Fruit fly (Drosophila melanogaster) whole organism, embryonic: ENCODE results near the gene lap.

ENCODE experiments used
- ATbp ChIP-seq: fragments of 200-800 bp; sonication (Bioruptor generic); optimal IDR thresholded peaks from 2 replicates; lab custom pipeline; 2017; ENCODE audit warnings: missing biosample characterization, mild to moderate bottlenecking, missing genetic modification characterization, missing genetic modification reagents
- BEAF-32 ChIP-seq: fragments of 200-800 bp; sonication (Bioruptor generic); optimal IDR thresholded peaks from 3 replicates; lab custom pipeline; 2017; ENCODE audit warnings: missing biosample characterization, missing genetic modification characterization, mild to moderate bottlenecking, moderate library complexity, missing genetic modification reagents
- CG10366 ChIP-seq: fragments of 200-800 bp; sonication (Bioruptor generic); IDR thresholded peaks from 2 replicates; pipeline ENCODE4 v1.3.6; 2022; ENCODE audit warnings: missing biosample characterization, missing genetic modification characterization
- CG10543 ChIP-seq: fragments of 200-800 bp; sonication (Bioruptor generic); optimal IDR thresholded peaks from 3 replicates; lab custom pipeline; 2017; ENCODE audit warnings: missing biosample characterization, mild to moderate bottlenecking, missing genetic modification characterization, moderate library complexity
- CG10565 ChIP-seq: fragments of 200-800 bp; sonication (Bioruptor generic); optimal IDR thresholded peaks from 3 replicates; lab custom pipeline; 2016; ENCODE audit warnings: missing biosample characterization, mild to moderate bottlenecking, missing genetic modification characterization
- CG11093 ChIP-seq: fragments of 200-800 bp; sonication (Bioruptor generic); IDR thresholded peaks from 3 replicates; pipeline ENCODE4 v1.3.6; 2022; ENCODE audit warnings: missing biosample characterization, missing genetic modification characterization
- CG12769 ChIP-seq: fragments of 200-800 bp; sonication (Bioruptor generic); optimal IDR thresholded peaks from 2 replicates; lab custom pipeline; 2019; ENCODE audit warnings: missing biosample characterization, mild to moderate bottlenecking, missing genetic modification characterization, moderate library complexity
- CG13287 ChIP-seq: fragments of 200-800 bp; sonication (Bioruptor generic); IDR thresholded peaks from 2 replicates; pipeline ENCODE4 v1.3.6; 2022; ENCODE audit warnings: missing biosample characterization, missing genetic modification characterization; ENCODE audit not compliant: partially characterized antibody
- CG13624 ChIP-seq: fragments of 200-800 bp; sonication (Bioruptor generic); optimal IDR thresholded peaks from 2 replicates; lab custom pipeline; 2016; ENCODE audit warnings: missing biosample characterization, missing genetic modification characterization
- CG16815 ChIP-seq: fragments of 200-800 bp; sonication (Bioruptor generic); optimal IDR thresholded peaks from 3 replicates; lab custom pipeline; 2017; ENCODE audit warnings: missing biosample characterization, mild to moderate bottlenecking, missing genetic modification characterization
- CG18599 ChIP-seq: fragments of 200-800 bp; sonication (Bioruptor generic); optimal IDR thresholded peaks from 3 replicates; lab custom pipeline; 2017; ENCODE audit warnings: missing biosample characterization, missing genetic modification characterization, mild to moderate bottlenecking, moderate library complexity, missing genetic modification reagents
- CG18619 ChIP-seq: fragments of 200-800 bp; sonication (Bioruptor generic); optimal IDR thresholded peaks from 3 replicates; lab custom pipeline; 2017; ENCODE audit warnings: missing biosample characterization, mild to moderate bottlenecking, missing genetic modification characterization
- CG3065 ChIP-seq: fragments of 200-800 bp; sonication (Bioruptor generic); optimal IDR thresholded peaks from 2 replicates; lab custom pipeline; 2016; ENCODE audit warnings: missing biosample characterization, missing genetic modification characterization
- CG31365 ChIP-seq: fragments of 200-800 bp; sonication (Bioruptor generic); optimal IDR thresholded peaks from 2 replicates; lab custom pipeline; 2018; ENCODE audit warnings: missing biosample characterization, mild to moderate bottlenecking, missing genetic modification characterization
- CG4820 ChIP-seq: fragments of 200-800 bp; sonication (Bioruptor generic); optimal IDR thresholded peaks from 3 replicates; lab custom pipeline; 2016; ENCODE audit warnings: missing biosample characterization, missing genetic modification characterization
- CG6175 ChIP-seq: fragments of 200-800 bp; sonication (Bioruptor generic); IDR thresholded peaks from 3 replicates; pipeline ENCODE4 v1.3.6; 2022; ENCODE audit warnings: missing biosample characterization, missing genetic modification characterization
- CG6654 ChIP-seq: fragments of 200-800 bp; sonication (Bioruptor generic); optimal IDR thresholded peaks from 2 replicates; lab custom pipeline; 2017; ENCODE audit warnings: missing biosample characterization, mild to moderate bottlenecking, missing genetic modification characterization
- CG7372 ChIP-seq: fragments of 200-800 bp; sonication (Bioruptor generic); IDR thresholded peaks from 2 replicates; pipeline ENCODE4 v1.3.6; 2022; ENCODE audit warnings: missing biosample characterization, missing genetic modification characterization
- CG7987 ChIP-seq: fragments of 200-800 bp; sonication (Bioruptor generic); optimal IDR thresholded peaks from 2 replicates; lab custom pipeline; 2018; ENCODE audit warnings: missing biosample characterization, mild to moderate bottlenecking, missing genetic modification characterization, moderate library complexity
- CG8290 ChIP-seq, 3 experiments: fragments of 200-800 bp; sonication (Bioruptor generic); optimal IDR thresholded peaks; 2 replicates each; lab custom pipeline; 2016 to 2019; ENCODE audit warnings: missing biosample characterization in 3 of 3, missing genetic modification characterization in 3 of 3, mild to moderate bottlenecking in 2 of 3, moderate library complexity in 1 of 3
- Dbx ChIP-seq: fragments of 200-800 bp; sonication (Bioruptor generic); IDR thresholded peaks from 3 replicates; pipeline ENCODE4 v1.3.6; 2022; ENCODE audit warnings: missing biosample characterization, missing genetic modification characterization
- Deaf1 ChIP-seq: fragments of 200-800 bp; optimal IDR thresholded peaks from 3 replicates; lab custom pipeline; 2019; ENCODE audit warnings: missing biosample characterization, mild to moderate bottlenecking, missing genetic modification characterization, moderate library complexity
- HHEX ChIP-seq: fragments of 200-800 bp; sonication (Bioruptor generic); optimal IDR thresholded peaks from 3 replicates; lab custom pipeline; 2017; ENCODE audit warnings: missing biosample characterization, mild to moderate bottlenecking, missing genetic modification characterization, missing genetic modification reagents
- HLH3B ChIP-seq: fragments of 200-800 bp; sonication (Bioruptor generic); IDR thresholded peaks from 2 replicates; pipeline ENCODE4 v1.3.6; 2022; ENCODE audit warnings: missing biosample characterization, missing genetic modification characterization
- Lpt ChIP-seq: fragments of >200 bp; optimal IDR thresholded peaks from 2 replicates; lab custom pipeline; 2018; ENCODE audit warnings: missing biosample characterization, missing genetic modification characterization
- MESR4 ChIP-seq: fragments of 200-800 bp; sonication (Bioruptor generic); optimal IDR thresholded peaks from 2 replicates; lab custom pipeline; 2018; ENCODE audit warnings: missing biosample characterization, mild to moderate bottlenecking, missing genetic modification characterization, moderate library complexity
- NfI ChIP-seq: fragments of 200-800 bp; sonication (Bioruptor generic); optimal IDR thresholded peaks from 3 replicates; lab custom pipeline; 2018; ENCODE audit warnings: missing biosample characterization, mild to moderate bottlenecking, missing genetic modification characterization, moderate library complexity
- Trl ChIP-seq, 3 experiments: fragments of >200 bp in 2 of 3; fragments of 200-800 bp in 1 of 3; sonication (Bioruptor generic) in 1 of 3; optimal IDR thresholded peaks; 2 replicates in 1 of 3; 3 replicates in 2 of 3; lab custom pipeline; 2016 to 2017; ENCODE audit warnings: missing biosample characterization in 1 of 3, missing genetic modification characterization in 1 of 3
- abd-A ChIP-seq: fragments of 200-800 bp; sonication (Bioruptor generic); optimal IDR thresholded peaks from 3 replicates; lab custom pipeline; 2019; ENCODE audit warnings: missing biosample characterization, mild to moderate bottlenecking, missing genetic modification characterization, moderate library complexity
- amos ChIP-seq: fragments of 200-800 bp; sonication (Bioruptor generic); IDR thresholded peaks from 2 replicates; pipeline ENCODE4 v1.3.6; 2022; ENCODE audit warnings: missing biosample characterization, missing genetic modification characterization; ENCODE audit not compliant: partially characterized antibody
- cato ChIP-seq: fragments of 200-800 bp; sonication (Bioruptor generic); optimal IDR thresholded peaks from 2 replicates; lab custom pipeline; 2016; ENCODE audit warnings: missing biosample characterization, missing genetic modification characterization, borderline replicate concordance
- chn ChIP-seq: fragments of 200-800 bp; sonication (Bioruptor generic); optimal IDR thresholded peaks from 2 replicates; lab custom pipeline; 2016; ENCODE audit warnings: missing biosample characterization, missing genetic modification characterization
- crp ChIP-seq, 2 experiments: fragments of 200-800 bp; sonication (Bioruptor generic); optimal IDR thresholded peaks; 2 replicates in 1 of 2; 3 replicates in 1 of 2; lab custom pipeline; 2017; ENCODE audit warnings: missing biosample characterization in 2 of 2, missing genetic modification characterization in 2 of 2, mild to moderate bottlenecking in 1 of 2, moderate library complexity in 1 of 2
- disco-r ChIP-seq: fragments of 200-800 bp; sonication (Bioruptor generic); optimal IDR thresholded peaks from 2 replicates; lab custom pipeline; 2016; ENCODE audit warnings: missing biosample characterization, missing genetic modification characterization
- en ChIP-seq: fragments of 200-800 bp; sonication (Bioruptor generic); optimal IDR thresholded peaks from 2 replicates; lab custom pipeline; 2016; ENCODE audit warnings: missing biosample characterization, missing genetic modification characterization
- fd3F ChIP-seq: fragments of 200-800 bp; sonication (Bioruptor generic); optimal IDR thresholded peaks from 2 replicates; lab custom pipeline; 2018; ENCODE audit warnings: missing biosample characterization, mild to moderate bottlenecking, missing genetic modification characterization, moderate library complexity
- grau ChIP-seq: fragments of 200-800 bp; optimal IDR thresholded peaks from 3 replicates; lab custom pipeline; 2019; ENCODE audit warnings: missing biosample characterization, mild to moderate bottlenecking, missing genetic modification characterization, moderate library complexity
- kay ChIP-seq: fragments of 200-800 bp; sonication (Bioruptor generic); optimal IDR thresholded peaks from 2 replicates; lab custom pipeline; 2016; ENCODE audit warnings: missing biosample characterization, missing genetic modification characterization
- mld ChIP-seq: fragments of 200-800 bp; sonication (Bioruptor generic); IDR thresholded peaks from 3 replicates; pipeline ENCODE4 v1.3.6; 2022; ENCODE audit warnings: missing biosample characterization, missing genetic modification characterization; ENCODE audit not compliant: partially characterized antibody
- nmo ChIP-seq: fragments of 200-800 bp; sonication (Bioruptor generic); optimal IDR thresholded peaks from 2 replicates; lab custom pipeline; 2018; ENCODE audit warnings: missing biosample characterization, mild to moderate bottlenecking, missing genetic modification characterization, moderate library complexity
- sc ChIP-seq, 3 experiments: fragments of >200 bp in 2 of 3; fragments of 200-800 bp in 1 of 3; sonication (Bioruptor generic) in 1 of 3; optimal IDR thresholded peaks; 2 replicates in 2 of 3; 3 replicates in 1 of 3; lab custom pipeline; 2017; ENCODE audit warnings: mild to moderate bottlenecking in 1 of 3, missing biosample characterization in 1 of 3, missing genetic modification characterization in 1 of 3, missing genetic modification reagents in 1 of 3
- schlank ChIP-seq: fragments of 200-800 bp; sonication (Bioruptor generic); optimal IDR thresholded peaks from 2 replicates; lab custom pipeline; 2018; ENCODE audit warnings: missing biosample characterization, mild to moderate bottlenecking, missing genetic modification characterization
- slou ChIP-seq: fragments of 200-800 bp; sonication (Bioruptor generic); optimal IDR thresholded peaks from 3 replicates; lab custom pipeline; 2016; ENCODE audit warnings: missing biosample characterization, missing genetic modification characterization
- unpg ChIP-seq: fragments of 200-800 bp; sonication (Bioruptor generic); optimal IDR thresholded peaks from 3 replicates; lab custom pipeline; 2018; ENCODE audit warnings: missing biosample characterization, mild to moderate bottlenecking, missing genetic modification characterization, moderate library complexity

lap gene

DNA sequence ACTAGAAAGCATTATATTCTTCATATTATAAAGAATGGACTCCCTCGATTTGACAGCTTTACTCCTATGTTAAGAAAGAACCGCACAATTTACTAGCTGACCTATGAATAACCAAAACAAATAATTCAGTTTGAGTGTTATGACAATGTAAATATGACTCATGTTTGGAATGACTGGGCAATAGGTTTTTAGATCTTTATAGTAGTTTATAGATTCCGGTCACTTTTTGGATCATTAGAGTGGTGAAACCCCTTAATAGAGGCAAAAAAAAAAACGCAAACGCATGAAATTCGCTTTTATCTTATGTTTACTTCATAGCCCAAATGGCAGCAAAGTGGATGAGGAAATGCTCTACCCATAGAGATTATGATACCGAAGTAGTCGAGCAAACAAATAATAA is 32.8 kb downstream of the lap start, which contains the start of gene CG14605:
Gene CG14605, minus strand, starts transcription at position 101 of the 400 bp plus-strand sequence.
- TF ChIP-seq CG8290 (GFP tag; optimal IDR thresholded peaks at IDR 0.05; lab: Kevin White, UChicago) (no peak), CG8290 (tag; optimal IDR thresholded peaks at IDR 0.05; lab: Kevin White, UChicago) (no peak), sc (optimal IDR thresholded peaks at IDR 0.05; lab: Kevin White, UChicago) (no peak), sc (GFP tag; optimal IDR thresholded peaks at IDR 0.05; lab: Kevin White, UChicago) (no peak)

DNA sequence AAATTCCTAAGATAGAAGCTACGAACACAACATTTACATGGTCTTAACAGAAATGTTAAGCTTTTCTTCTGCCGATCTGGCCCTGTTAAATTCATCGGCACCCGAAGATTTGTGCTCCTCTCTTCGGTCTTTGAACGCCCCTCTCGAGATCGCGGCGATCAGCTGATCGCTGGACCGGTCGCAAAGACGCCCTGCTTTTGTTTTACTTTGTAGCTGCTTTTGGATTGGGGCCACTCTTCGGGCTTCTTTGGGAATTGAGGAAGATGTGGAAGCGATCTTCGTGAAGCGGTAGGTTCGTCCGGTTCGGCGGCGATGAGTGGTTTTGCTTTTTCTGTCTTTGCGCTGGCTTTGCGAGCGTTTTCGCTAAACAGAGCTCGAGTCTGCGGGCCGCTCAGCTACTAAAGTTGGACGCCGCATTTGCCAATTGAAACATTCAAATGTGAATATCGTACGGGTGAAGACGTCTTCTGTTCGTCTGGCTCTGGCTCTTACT is 37.2 kb downstream of the lap start, which contains the start of gene thw:
Gene thw, plus strand, starts transcription at position 443 of the 493 bp plus-strand sequence.
- peak; percentile 5 for TF ChIP-seq CG10543 (GFP tag; lab: Kevin White, UChicago)
- TF ChIP-seq crp (GFP tag; optimal IDR thresholded peaks at IDR 0.05; lab: Kevin White, UChicago): peak in 1 of 2 experiments; percentile 64
- no peak for TF ChIP-seq grau (tag; lab: Kevin White, UChicago)
- TF ChIP-seq chn: no peak
- peak; percentile 16; the same call in 1 of the 2 replicates for TF ChIP-seq CG13287 (GFP tag; lab: Robert Waterston, UW)
- TF ChIP-seq CG11093 (GFP tag; lab: Robert Waterston, UW): no peak
- TF ChIP-seq slou (GFP tag; lab: Kevin White, UChicago): no peak
- no peak for TF ChIP-seq BEAF-32 (GFP tag; lab: Kevin White, UChicago)
- peak; percentile 73 for TF ChIP-seq CG12769 (tag; lab: Kevin White, UChicago)
- peak; percentile 94 for TF ChIP-seq Deaf1 (tag; lab: Kevin White, UChicago)
- TF ChIP-seq cato (GFP tag; lab: Kevin White, UChicago): no peak
- 0 out of 3 replicates have a peak, but pooled peaks have one; percentile 15 for TF ChIP-seq mld
- TF ChIP-seq Trl (optimal IDR thresholded peaks at IDR 0.05; lab: Kevin White, UChicago): peak; percentile 11 to 13
- TF ChIP-seq Trl (GFP tag; optimal IDR thresholded peaks at IDR 0.05; lab: Kevin White, UChicago): no peak
- no peak for TF ChIP-seq CG16815 (GFP tag; lab: Kevin White, UChicago)
- TF ChIP-seq CG18599 (GFP tag; lab: Kevin White, UChicago): no peak
- no peak for TF ChIP-seq CG3065 (GFP tag; lab: Kevin White, UChicago)
- TF ChIP-seq ATbp (GFP tag; lab: Kevin White, UChicago): peak; percentile 38
- no peak for TF ChIP-seq abd-A (tag; lab: Kevin White, UChicago)
- no peak for TF ChIP-seq CG10366
- TF ChIP-seq CG6175: 0 out of 3 replicates have a peak, but pooled peaks have one; percentile 24
- no peak for TF ChIP-seq amos
- TF ChIP-seq CG18619 (GFP tag; lab: Kevin White, UChicago): no peak
- TF ChIP-seq NfI (GFP tag; lab: Kevin White, UChicago): no peak

DNA sequence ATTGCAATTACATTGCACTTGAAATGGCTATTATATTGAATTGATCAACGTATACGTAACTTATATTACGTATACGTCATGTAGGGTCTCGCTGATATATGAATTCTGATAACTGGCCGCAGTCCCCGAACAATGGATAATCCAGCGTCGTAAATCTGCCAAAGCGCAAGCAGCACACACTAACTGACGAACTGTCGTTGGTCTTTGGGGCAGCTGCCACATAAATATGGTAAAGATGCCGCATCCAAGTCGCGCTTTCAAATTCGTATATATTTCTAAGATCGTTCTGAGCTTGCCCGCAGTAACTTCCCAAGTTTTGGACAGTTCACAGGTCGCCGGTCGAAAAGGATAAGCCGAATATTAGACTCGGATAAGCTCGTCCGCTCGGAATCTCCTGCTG is 54.7 kb downstream of the lap start, which contains the start of gene CG14607:
Gene CG14607, plus strand, starts transcription at position 301 of the 400 bp plus-strand sequence.
- TF ChIP-seq Lpt: no peak
- peak; percentile 56 for TF ChIP-seq CG7372 (GFP tag; lab: Robert Waterston, UW)
- no peak for TF ChIP-seq HHEX (GFP tag; lab: Kevin White, UChicago)
- TF ChIP-seq, all 482 proteins: peak for 1

DNA sequence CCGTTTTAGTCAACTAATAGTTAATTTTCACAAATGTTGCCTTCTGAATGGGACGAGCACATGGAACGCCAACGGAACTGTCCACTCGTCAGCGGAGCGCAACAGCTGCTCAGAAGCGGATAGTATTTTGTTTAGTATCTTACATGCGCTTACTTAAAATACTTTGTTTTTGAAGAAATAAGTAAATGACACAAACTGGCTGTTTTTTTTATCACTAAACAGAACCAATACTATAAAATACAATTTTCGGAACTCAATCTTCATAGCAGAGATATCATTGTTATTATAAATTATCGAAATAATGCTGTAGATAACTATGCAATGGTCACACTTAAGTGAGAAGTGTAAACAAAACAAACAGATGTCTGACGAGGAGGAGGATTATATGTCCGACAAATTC is 60.1 kb downstream of the lap start, which contains the start of the genes Noc3 and CG10053:
Gene Noc3, minus strand, starts transcription at position 81 of the 400 bp plus-strand sequence.
Gene CG10053, plus strand, starts transcription at position 202 of the 400 bp plus-strand sequence.
- TF ChIP-seq CG6654 (no peak), CG13624 (GFP tag; lab: Kevin White, UChicago) (no peak), CG7987 (no peak), schlank (tag; lab: Kevin White, UChicago) (no peak), fd3F (GFP tag; lab: Kevin White, UChicago) (no peak), CG4820 (GFP tag; lab: Kevin White, UChicago) (no peak), BEAF-32 (GFP tag; lab: Kevin White, UChicago) (peak; percentile 37), HLH3B (GFP tag; lab: Robert Waterston, UW) (no peak), en (GFP tag; lab: Kevin White, UChicago) (no peak), unpg (GFP tag; lab: Kevin White, UChicago) (no peak), CG31365 (tag; lab: Kevin White, UChicago) (no peak), kay (GFP tag; lab: Kevin White, UChicago) (no peak), nmo (GFP tag; lab: Kevin White, UChicago) (peak; percentile 37), MESR4 (GFP tag; lab: Kevin White, UChicago) (peak; percentile 47), Dbx (GFP tag; lab: Robert Waterston, UW) (no peak), CG10565 (GFP tag; lab: Kevin White, UChicago) (no peak), disco-r (GFP tag; lab: Kevin White, UChicago) (no peak)
